Fruit fly (Drosophila melanogaster): ENCODE results near the gene CG14050.

Gene CG14050

dm6 chrX:2334556-2335137 lies 8.6 kb upstream of the CG14050 start, which contains the start of gene Ilp6 (continued):
- TF ChIP-seq trem (tag; optimal IDR thresholded peaks at IDR 0.05) (no peak), CG3065 (GFP tag; optimal IDR thresholded peaks at IDR 0.05) (no peak)

- TF ChIP-seq ci (GFP tag; IDR thresholded peaks at IDR 0.05), result no peak
- no peak for TF ChIP-seq CG10209 (GFP tag; optimal IDR thresholded peaks at IDR 0.05)
- TF ChIP-seq ro (GFP tag; IDR thresholded peaks at IDR 0.05), result no peak
- no peak for TF ChIP-seq Side (GFP tag; optimal IDR thresholded peaks at IDR 0.05)
- peak; percentile 27 for TF ChIP-seq Deaf1 (tag; optimal IDR thresholded peaks at IDR 0.05)
- TF ChIP-seq sug (tag; optimal IDR thresholded peaks at IDR 0.05), result peak; percentile 36
- peak in 1 of 2 experiments; percentile 13 for TF ChIP-seq crp (GFP tag; optimal IDR thresholded peaks at IDR 0.05)
- TF ChIP-seq hbn (GFP tag; IDR thresholded peaks at IDR 0.05; ENCODE audit: partially characterized antibody), result no peak
- peak; percentile 0 to 57 for TF ChIP-seq Trl (optimal IDR thresholded peaks at IDR 0.05)
- no peak for TF ChIP-seq Trl (GFP tag; optimal IDR thresholded peaks at IDR 0.05)
- TF ChIP-seq Med (GFP tag), result peak; percentile 67
- TF ChIP-seq tll (GFP tag; optimal IDR thresholded peaks at IDR 0.05), result peak in 1 of 2 experiments; percentile 89
- TF ChIP-seq CG17912 (GFP tag; optimal IDR thresholded peaks at IDR 0.05), result no peak
- TF ChIP-seq Six4 (GFP tag; optimal IDR thresholded peaks at IDR 0.05), result no peak
- no peak for TF ChIP-seq CG17802 (tag; optimal IDR thresholded peaks at IDR 0.05)
- TF ChIP-seq CG18764 (GFP tag; optimal IDR thresholded peaks at IDR 0.05), result no peak
- TF ChIP-seq grau (tag; optimal IDR thresholded peaks at IDR 0.05), result no peak
- no peak for TF ChIP-seq CG8924 (tag; optimal IDR thresholded peaks at IDR 0.05)
- peak; percentile 82 for TF ChIP-seq CG1832 (GFP tag; optimal IDR thresholded peaks at IDR 0.05)
- TF ChIP-seq lab (GFP tag; optimal IDR thresholded peaks at IDR 0.05), result no peak
- TF ChIP-seq CG10321 (GFP tag; IDR thresholded peaks at IDR 0.05), result peak; percentile 79
These were observed 8.0 kb upstream of the CG14050 start for dm6 chrX:2334025-2334424.

dm6 chrX:2332784-2333183 lies 6.8 kb upstream of the CG14050 start:
- no peak for TF ChIP-seq Bdp1 (GFP tag; optimal IDR thresholded peaks at IDR 0.05)
- TF ChIP-seq pum (GFP tag; optimal IDR thresholded peaks at IDR 0.05), result no peak
- no peak for TF ChIP-seq CG8089 (GFP tag; optimal IDR thresholded peaks at IDR 0.05)
- no peak for TF ChIP-seq Myb (GFP tag; optimal IDR thresholded peaks at IDR 0.05)
- TF ChIP-seq kah (GFP tag; optimal IDR thresholded peaks at IDR 0.05), result peak; percentile 60

- peak; percentile 66 for TF ChIP-seq CG4730 (GFP tag; IDR thresholded peaks at IDR 0.05)
- TF ChIP-seq CG17361 (GFP tag; IDR thresholded peaks at IDR 0.05), result peak; percentile 25; the same call in 1 of the 3 replicates
- TF ChIP-seq seq (GFP tag; IDR thresholded peaks at IDR 0.05), result peak; percentile 81
- TF ChIP-seq unpg (GFP tag; optimal IDR thresholded peaks at IDR 0.05), result peak; percentile 77
- TF ChIP-seq disco-r (GFP tag; optimal IDR thresholded peaks at IDR 0.05), result peak; percentile 54
- TF ChIP-seq CG31224 (GFP tag; IDR thresholded peaks at IDR 0.05), result peak; percentile 31; the same call in 1 of the 2 replicates
- peak; percentile 30 for TF ChIP-seq CG17802 (tag; optimal IDR thresholded peaks at IDR 0.05)
- peak; percentile 61 for TF ChIP-seq Myb (GFP tag; optimal IDR thresholded peaks at IDR 0.05)
- peak; percentile 62 for TF ChIP-seq CG2875 (GFP tag; optimal IDR thresholded peaks at IDR 0.05)
- TF ChIP-seq CG12391 (tag; optimal IDR thresholded peaks at IDR 0.05), result peak; percentile 80
- no peak for TF ChIP-seq Opbp (GFP tag; IDR thresholded peaks at IDR 0.05; ENCODE audit: partially characterized antibody)
- no peak for TF ChIP-seq CG17612 (GFP tag; IDR thresholded peaks at IDR 0.05)
- peak; percentile 67 for TF ChIP-seq CG17359 (tag; optimal IDR thresholded peaks at IDR 0.05)
- TF ChIP-seq Neu2 (GFP tag; optimal IDR thresholded peaks at IDR 0.05; ENCODE audit: borderline replicate concordance), result no peak
- TF ChIP-seq CG10147 (GFP tag; optimal IDR thresholded peaks at IDR 0.05), result peak; percentile 35
- TF ChIP-seq CG2120 (GFP tag; optimal IDR thresholded peaks at IDR 0.05), result peak; percentile 86
- TF ChIP-seq CG8388 (GFP tag; optimal IDR thresholded peaks at IDR 0.05), result peak; percentile 66
- 0 out of 2 replicates have a peak, but pooled peaks have one; percentile 16 for TF ChIP-seq CG9932 (GFP tag; IDR thresholded peaks at IDR 0.05)
- TF ChIP-seq Doc3 (GFP tag; IDR thresholded peaks at IDR 0.05; ENCODE audit: partially characterized antibody), result no peak
- TF ChIP-seq CG8281 (tag; optimal IDR thresholded peaks at IDR 0.05), result no peak
These were observed 3.3 kb upstream of the CG14050 start for dm6 chrX:2329312-2329711.
